Fruit fly (Drosophila melanogaster): ENCODE results near the gene Mettl14.

Gene Mettl14

DNA sequence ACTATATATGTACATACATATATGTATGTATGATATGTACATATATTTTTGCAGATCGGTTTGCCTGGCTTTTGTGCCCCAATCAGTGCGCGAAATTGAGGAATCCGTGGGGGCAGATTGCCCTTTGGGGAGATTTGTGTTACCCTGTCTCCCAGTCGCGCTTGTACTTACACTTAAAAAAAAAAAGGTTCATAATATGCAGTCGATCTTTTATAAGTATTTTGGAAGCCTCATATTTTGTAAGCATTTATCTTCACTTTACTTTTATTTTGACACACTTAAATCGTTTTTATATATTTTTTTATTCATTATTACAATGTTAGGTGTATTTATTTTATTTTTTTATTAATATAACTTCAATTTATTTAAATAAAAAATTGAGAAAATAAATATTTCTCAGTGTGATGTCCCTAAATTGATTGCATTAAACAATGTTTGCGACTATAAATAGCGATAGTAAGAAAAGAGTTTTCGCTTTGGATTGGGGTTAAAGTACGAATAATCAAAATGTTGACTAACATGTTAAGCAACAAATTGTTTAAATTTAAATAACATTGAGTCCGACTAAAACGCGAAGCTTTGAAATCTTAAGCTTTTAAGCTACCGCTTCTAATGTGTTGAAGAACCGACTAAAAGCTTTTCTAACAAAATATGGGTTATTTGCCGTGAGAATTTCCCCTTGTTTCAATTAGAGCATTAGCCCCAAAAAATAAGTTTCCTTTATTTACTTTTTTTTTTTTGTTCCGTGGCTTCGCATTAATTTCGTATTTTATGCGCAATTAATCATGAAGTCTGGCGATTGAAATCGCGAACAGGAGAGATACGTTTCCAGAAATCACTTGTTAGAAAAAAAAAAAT, 18.4 kb downstream of the Mettl14 start (continued):
- TF ChIP-seq CG15269 (tag; optimal IDR thresholded peaks at IDR 0.05) (peak; percentile 53), emc (GFP tag; optimal IDR thresholded peaks at IDR 0.05) (no peak), disco-r (GFP tag; optimal IDR thresholded peaks at IDR 0.05) (no peak), CG13424 (tag; optimal IDR thresholded peaks at IDR 0.05) (peak; percentile 41), D19B (GFP tag; optimal IDR thresholded peaks at IDR 0.05) (no peak), Drgx (GFP tag; IDR thresholded peaks at IDR 0.05) (0 out of 2 replicates have a peak, but pooled peaks have one; percentile 35), seq (GFP tag; IDR thresholded peaks at IDR 0.05) (no peak), Fer3 (tag; optimal IDR thresholded peaks at IDR 0.05) (no peak), slp2 (GFP tag; optimal IDR thresholded peaks at IDR 0.05) (no peak), Dref (GFP tag; IDR thresholded peaks at IDR 0.05) (no peak), hkb (optimal IDR thresholded peaks at IDR 0.05) (no peak), hkb (GFP tag; IDR thresholded peaks at IDR 0.05) (no peak), CG10565 (GFP tag; optimal IDR thresholded peaks at IDR 0.05) (no peak), Dad (GFP tag; optimal IDR thresholded peaks at IDR 0.05) (no peak), CG15011 (GFP tag; optimal IDR thresholded peaks at IDR 0.05) (no peak), CG17385 (GFP tag; optimal IDR thresholded peaks at IDR 0.05) (peak; percentile 3), Asciz (GFP tag; optimal IDR thresholded peaks at IDR 0.05) (peak; percentile 5), p53 (GFP tag; optimal IDR thresholded peaks at IDR 0.05) (no peak), Sox102F (GFP tag; optimal IDR thresholded peaks at IDR 0.05) (peak; percentile 33), gro (GFP tag; optimal IDR thresholded peaks at IDR 0.05) (no peak), HmgD (GFP tag; optimal IDR thresholded peaks at IDR 0.05) (no peak), Usf (GFP tag; optimal IDR thresholded peaks at IDR 0.05) (no peak), CG14667 (GFP tag; IDR thresholded peaks at IDR 0.05) (no peak), HLH3B (GFP tag; IDR thresholded peaks at IDR 0.05) (no peak), Neu2 (GFP tag; optimal IDR thresholded peaks at IDR 0.05; ENCODE audit: borderline replicate concordance) (no peak), CG7271 (tag; optimal IDR thresholded peaks at IDR 0.05) (no peak), CG17328 (GFP tag; IDR thresholded peaks at IDR 0.05) (no peak), stwl (tag; optimal IDR thresholded peaks at IDR 0.05) (no peak), twi (tag; optimal IDR thresholded peaks at IDR 0.05) (no peak), CG4282 (GFP tag; optimal IDR thresholded peaks at IDR 0.05) (no peak), CG2678 (tag; optimal IDR thresholded peaks at IDR 0.05) (peak; percentile 59), hbn (GFP tag; IDR thresholded peaks at IDR 0.05; ENCODE audit: partially characterized antibody) (no peak), CG10209 (GFP tag; optimal IDR thresholded peaks at IDR 0.05) (peak; percentile 18), Blimp-1 (GFP tag; optimal IDR thresholded peaks at IDR 0.05) (peak; percentile 13), sug (tag; optimal IDR thresholded peaks at IDR 0.05) (peak; percentile 17), CG3838 (GFP tag; optimal IDR thresholded peaks at IDR 0.05) (no peak), Sin3A (optimal IDR thresholded peaks at IDR 0.05) (no peak), Jarid2 (GFP tag; optimal IDR thresholded peaks at IDR 0.05) (no peak), Stat92E (GFP tag; optimal IDR thresholded peaks at IDR 0.05) (no peak), CG2875 (GFP tag; optimal IDR thresholded peaks at IDR 0.05) (no peak), CG6765 (GFP tag; optimal IDR thresholded peaks at IDR 0.05) (peak; percentile 3), hb (GFP tag; IDR thresholded peaks at IDR 0.05; ENCODE audit: partially characterized antibody) (no peak), Ets97D (GFP tag; optimal IDR thresholded peaks at IDR 0.05) (no peak), Bgb (GFP tag; IDR thresholded peaks at IDR 0.05; ENCODE audit: partially characterized antibody) (no peak), sens (GFP tag) (peak; percentile 18), al (GFP tag; IDR thresholded peaks at IDR 0.05) (no peak), CG14441 (GFP tag; IDR thresholded peaks at IDR 0.05) (no peak), Dp (GFP tag; optimal IDR thresholded peaks at IDR 0.05) (peak; percentile 48), ara (GFP tag; IDR thresholded peaks at IDR 0.05) (no peak), CG6854 (GFP tag; optimal IDR thresholded peaks at IDR 0.05) (no peak)
